Fruit fly (Drosophila melanogaster): ENCODE data around the gene kmr.

kmr gene

DNA sequence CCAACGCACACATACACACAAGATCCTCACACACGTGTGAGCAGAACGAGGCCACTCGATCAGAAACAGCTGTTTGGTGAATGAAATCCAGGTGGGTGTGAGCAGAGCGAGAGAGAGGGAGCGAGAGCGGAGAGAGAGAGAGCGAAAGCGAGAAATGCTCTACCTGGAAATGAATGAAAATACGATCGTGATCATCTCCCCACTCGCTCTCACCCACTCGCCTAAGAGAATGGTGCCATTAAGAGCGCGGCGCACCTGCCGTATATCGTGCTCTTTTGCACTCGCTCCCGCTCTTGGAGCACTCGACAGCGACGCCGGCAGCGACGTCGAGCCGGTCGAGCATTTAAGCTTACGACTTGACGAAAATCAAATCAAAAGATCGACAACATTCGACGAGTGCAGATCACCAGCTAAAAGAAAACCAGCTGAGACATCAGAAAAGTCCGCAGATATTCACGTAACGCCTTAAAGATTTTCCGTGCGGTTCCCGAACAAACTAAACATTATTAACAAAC is 97.8 kb downstream of the kmr start, which contains the start of the genes tal-1A, tal-2A, tal-3A and tal-AA:
tal-1A (plus strand) TSS at position 374 of the 515 bp plus-strand sequence.
tal-2A (plus strand) TSS at position 374 of the 515 bp plus-strand sequence.
tal-3A (plus strand) TSS at position 374 of the 515 bp plus-strand sequence.
tal-AA (plus strand) TSS at position 374 of the 515 bp plus-strand sequence.
- no peak for TF ChIP-seq CG8478 (optimal IDR thresholded peaks at IDR 0.05)
- no peak for TF ChIP-seq CTCF (optimal IDR thresholded peaks at IDR 0.05)
